Worm (Caenorhabditis elegans) whole organism, late embryonic: ENCODE data around the gene cogc-8.

ENCODE experiments used
- fkh-10 ChIP-seq: fragments of 150-350 bp; optimal IDR thresholded peaks from 2 replicates; lab custom pipeline; 2014; ENCODE audit warnings: missing biosample characterization, missing genetic modification reagents, missing genetic modification characterization
- hlh-15 ChIP-seq: sonication (generic microtip); optimal IDR thresholded peaks from 2 replicates; lab custom pipeline; 2016; ENCODE audit warnings: missing genetic modification characterization, missing compliant biosample characterization
- nhr-11 ChIP-seq: fragments of 150-350 bp; optimal IDR thresholded peaks from 2 replicates; lab custom pipeline; 2014; ENCODE audit warnings: missing biosample characterization, missing genetic modification characterization
- pax-1 ChIP-seq: fragments of 150-350 bp; optimal IDR thresholded peaks from 2 replicates; lab custom pipeline; 2014; ENCODE audit warnings: missing biosample characterization, missing genetic modification characterization

DNA sequence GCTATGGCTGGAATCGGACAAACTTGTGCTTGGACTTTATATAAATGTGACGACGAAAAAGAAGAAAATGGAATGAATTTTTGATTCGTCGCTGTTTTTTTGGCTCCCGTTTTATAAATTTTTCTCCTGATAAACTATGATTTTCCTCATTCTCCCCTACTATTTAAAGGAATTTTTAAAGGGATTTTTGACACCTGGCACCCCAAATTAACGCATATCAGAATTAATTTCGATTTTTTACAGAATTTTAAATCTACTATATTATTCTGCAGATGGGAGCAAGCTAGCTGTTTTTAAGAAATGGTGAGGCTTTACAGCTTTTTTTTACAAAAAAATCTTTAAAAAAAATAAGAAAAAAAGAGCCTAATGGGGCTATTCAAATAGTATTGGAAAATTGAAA is 35.3 kb upstream of the cogc-8 start, which contains the start of gene coa-1:
- TF ChIP-seq fkh-10 (GFP tag; lab: Kevin White, UChicago) (no peak), pax-1 (no peak), hlh-15 (no peak), nhr-11 (tag; lab: Kevin White, UChicago) (no peak)
